Worm (Caenorhabditis elegans) whole organism, L1 larva: ENCODE results near the gene C55A6.11.
A peak's percentile ranks its signal among the peaks of the same experiment; 100 is the strongest.

ENCODE experiments used
- C04F5.9 ChIP-seq: sonication (generic microtip); optimal IDR thresholded peaks from 2 replicates; lab custom pipeline; 2016; ENCODE audit warnings: missing genetic modification characterization, missing compliant biosample characterization
- C34B4.2 ChIP-seq: sonication (generic microtip); optimal IDR thresholded peaks from 2 replicates; lab custom pipeline; 2017; ENCODE audit warnings: mild to moderate bottlenecking, missing genetic modification characterization, missing compliant biosample characterization
- F16B12.6 ChIP-seq: fragments of 150-350 bp; optimal IDR thresholded peaks from 2 replicates; lab custom pipeline; 2014; ENCODE audit warnings: missing biosample characterization, missing genetic modification characterization
- Y116A8C.19 ChIP-seq: sonication (generic microtip); optimal IDR thresholded peaks from 2 replicates; lab custom pipeline; 2016; ENCODE audit warnings: missing compliant biosample characterization, missing genetic modification characterization, borderline replicate concordance
- alr-1 ChIP-seq: fragments of 200-800 bp; sonication (Bioruptor generic); optimal IDR thresholded peaks from 2 replicates; lab custom pipeline; 2018; ENCODE audit warnings: borderline replicate concordance, mild to moderate bottlenecking, missing genetic modification characterization, missing compliant biosample characterization
- aly-2 ChIP-seq: fragments of 150-350 bp; optimal IDR thresholded peaks from 2 replicates; lab custom pipeline; 2014; ENCODE audit warnings: missing biosample characterization, missing genetic modification characterization
- ama-1 ChIP-seq: fragments of 150-350 bp; optimal IDR thresholded peaks from 2 replicates; lab custom pipeline; 2014
- blmp-1 ChIP-seq: fragments of 150-350 bp; optimal IDR thresholded peaks from 2 replicates; lab custom pipeline; 2014; ENCODE audit warnings: missing biosample characterization, missing genetic modification characterization
- ceh-8 ChIP-seq: fragments of 200-800 bp; sonication (Bioruptor generic); optimal IDR thresholded peaks from 2 replicates; lab custom pipeline; 2018; ENCODE audit warnings: mild to moderate bottlenecking, missing genetic modification characterization, moderate library complexity, missing compliant biosample characterization
- ceh-82 ChIP-seq, 3 experiments: fragments of 150-350 bp in 1 of 3; sonication (generic microtip) in 2 of 3; optimal IDR thresholded peaks; 2 replicates each; lab custom pipeline; 2014 to 2017; ENCODE audit warnings: missing biosample characterization in 3 of 3, missing genetic modification characterization in 3 of 3
- ces-1 ChIP-seq: fragments of 150-350 bp; optimal IDR thresholded peaks from 2 replicates; lab custom pipeline; 2014; ENCODE audit warnings: missing biosample characterization, missing genetic modification reagents, missing genetic modification characterization
- dpl-1 ChIP-seq, 3 experiments: fragments of 150-350 bp in 2 of 3; sonication (generic microtip) in 1 of 3; optimal IDR thresholded peaks; 2 replicates each; lab custom pipeline; 2014 to 2017; ENCODE audit warnings: missing biosample characterization in 3 of 3, missing genetic modification characterization in 3 of 3, missing genetic modification reagents in 3 of 3
- dsc-1 ChIP-seq: sonication (generic microtip); optimal IDR thresholded peaks from 2 replicates; lab custom pipeline; 2016; ENCODE audit warnings: mild to moderate bottlenecking, missing genetic modification characterization, missing compliant biosample characterization
- efl-1 ChIP-seq, 4 experiments: fragments of 150-350 bp; optimal IDR thresholded peaks in 3 of 4; peaks in 1 of 4; 1 replicate in 1 of 4; 2 replicates in 3 of 4; lab custom pipeline; 2014; ENCODE audit warnings: missing biosample characterization in 2 of 4, missing genetic modification characterization in 2 of 4, missing genetic modification reagents in 2 of 4
- egl-13 ChIP-seq: sonication (generic microtip); optimal IDR thresholded peaks from 2 replicates; lab custom pipeline; 2016; ENCODE audit warnings: missing genotype, missing genetic modification reagents, missing genetic modification characterization, missing compliant biosample characterization
- fos-1 ChIP-seq: fragments of 150-350 bp; optimal IDR thresholded peaks from 2 replicates; lab custom pipeline; 2014; ENCODE audit warnings: missing biosample characterization, missing genetic modification characterization
- grh-1 ChIP-seq: fragments of 200-800 bp; sonication (Bioruptor generic); IDR thresholded peaks from 2 replicates; pipeline ENCODE4 v1.3.6; 2022; ENCODE audit warnings: missing genetic modification reagents, missing genetic modification characterization, missing compliant biosample characterization
- hlh-17 ChIP-seq: fragments of 200-800 bp; sonication (Bioruptor generic); optimal IDR thresholded peaks from 2 replicates; lab custom pipeline; 2018; ENCODE audit warnings: missing genetic modification characterization, mild to moderate bottlenecking, missing compliant biosample characterization, moderate library complexity, borderline replicate concordance
- hlh-4 ChIP-seq: sonication (generic microtip); optimal IDR thresholded peaks from 2 replicates; lab custom pipeline; 2016; ENCODE audit warnings: mild to moderate bottlenecking, missing genetic modification characterization, missing compliant biosample characterization
- jun-1 ChIP-seq: fragments of 150-350 bp; optimal IDR thresholded peaks from 2 replicates; lab custom pipeline; 2014; ENCODE audit warnings: missing biosample characterization, missing genetic modification reagents, missing genetic modification characterization
- lin-14 ChIP-seq: fragments of 200-800 bp; sonication (Bioruptor generic); optimal IDR thresholded peaks from 2 replicates; lab custom pipeline; 2018; ENCODE audit warnings: mild to moderate bottlenecking, missing genetic modification characterization, moderate library complexity, missing compliant biosample characterization
- lin-15B ChIP-seq: fragments of 150-350 bp; sonication (generic microtip); optimal IDR thresholded peaks from 3 replicates; lab custom pipeline; 2014; ENCODE audit warnings: missing biosample characterization, missing genetic modification characterization
- lin-39 ChIP-seq: fragments of 150-350 bp; optimal IDR thresholded peaks from 2 replicates; lab custom pipeline; 2014; ENCODE audit warnings: missing biosample characterization, missing genetic modification reagents, missing genetic modification characterization
- mab-9 ChIP-seq: fragments of 200-800 bp; sonication (Bioruptor generic); IDR thresholded peaks from 2 replicates; pipeline ENCODE4 v1.3.6; 2022; ENCODE audit warnings: missing genetic modification reagents, missing genetic modification characterization, missing compliant biosample characterization
- mdl-1 ChIP-seq, 2 experiments: fragments of 150-350 bp; optimal IDR thresholded peaks; 2 replicates each; lab custom pipeline; 2014 to 2017; ENCODE audit warnings: missing biosample characterization in 2 of 2, missing genetic modification characterization in 2 of 2, inconsistent platforms in 1 of 2
- mef-2 ChIP-seq: fragments of 150-350 bp; optimal IDR thresholded peaks from 2 replicates; lab custom pipeline; 2014; ENCODE audit warnings: missing biosample characterization, missing genetic modification characterization
- mep-1 ChIP-seq: fragments of 150-350 bp; optimal IDR thresholded peaks from 2 replicates; lab custom pipeline; 2014; ENCODE audit warnings: missing biosample characterization, missing genetic modification characterization
- nhr-19 ChIP-seq: fragments of 200-800 bp; sonication (Bioruptor generic); conservative IDR thresholded peaks from 2 replicates; pipeline ENCODE4 v1.3.6; 2022; ENCODE audit warnings: missing genetic modification characterization, missing compliant biosample characterization
- nhr-20 ChIP-seq: sonication (generic microtip); optimal IDR thresholded peaks from 2 replicates; lab custom pipeline; 2016; ENCODE audit warnings: mild to moderate bottlenecking, missing genetic modification characterization, missing compliant biosample characterization
- nhr-28 ChIP-seq: fragments of 150-350 bp; optimal IDR thresholded peaks from 2 replicates; lab custom pipeline; 2014; ENCODE audit warnings: missing biosample characterization, missing genetic modification characterization
- nhr-47 ChIP-seq: sonication (generic microtip); optimal IDR thresholded peaks from 2 replicates; lab custom pipeline; 2016; ENCODE audit warnings: mild to moderate bottlenecking, missing genetic modification characterization, moderate library complexity, missing compliant biosample characterization
- nhr-76 ChIP-seq: sonication (generic microtip); optimal IDR thresholded peaks from 2 replicates; lab custom pipeline; 2017; ENCODE audit warnings: missing biosample characterization, missing genetic modification characterization
- nhr-84 ChIP-seq: sonication (generic microtip); optimal IDR thresholded peaks from 2 replicates; lab custom pipeline; 2017; ENCODE audit warnings: missing biosample characterization, missing genetic modification characterization
- pqm-1 ChIP-seq: sonication (generic microtip); optimal IDR thresholded peaks from 3 replicates; lab custom pipeline; 2017; ENCODE audit warnings: missing biosample characterization, missing genetic modification characterization
- skn-1 ChIP-seq: fragments of 150-350 bp; optimal IDR thresholded peaks from 2 replicates; lab custom pipeline; 2014; ENCODE audit warnings: missing biosample characterization, missing genetic modification characterization
- snpc-4 ChIP-seq: fragments of 150-350 bp; optimal IDR thresholded peaks from 2 replicates; lab custom pipeline; 2014; ENCODE audit warnings: missing biosample characterization, missing genetic modification characterization
- snu-23 ChIP-seq: sonication (generic microtip); optimal IDR thresholded peaks from 2 replicates; lab custom pipeline; 2016; ENCODE audit warnings: missing genetic modification characterization, missing compliant biosample characterization
- sup-37 ChIP-seq: fragments of 200-800 bp; sonication (Bioruptor generic); optimal IDR thresholded peaks from 2 replicates; lab custom pipeline; 2018; ENCODE audit warnings: mild to moderate bottlenecking, missing genetic modification characterization, missing compliant biosample characterization
- swsn-7 ChIP-seq: sonication (generic microtip); optimal IDR thresholded peaks from 2 replicates; lab custom pipeline; 2016; ENCODE audit warnings: missing genetic modification characterization, missing compliant biosample characterization
- unc-130 ChIP-seq: fragments of 150-350 bp; optimal IDR thresholded peaks from 2 replicates; lab custom pipeline; 2017; ENCODE audit warnings: missing biosample characterization, missing genetic modification characterization, inconsistent platforms
- vab-15 ChIP-seq: sonication (generic microtip); optimal IDR thresholded peaks from 2 replicates; lab custom pipeline; 2017; ENCODE audit warnings: missing genotype, mild to moderate bottlenecking, missing genetic modification characterization, missing compliant biosample characterization
- zag-1 ChIP-seq: fragments of 150-350 bp; optimal IDR thresholded peaks from 2 replicates; lab custom pipeline; 2014; ENCODE audit warnings: missing biosample characterization, missing genetic modification characterization
- zip-4 ChIP-seq: fragments of 200-800 bp; sonication (Bioruptor generic); optimal IDR thresholded peaks from 2 replicates; lab custom pipeline; 2018; ENCODE audit warnings: mild to moderate bottlenecking, missing genetic modification characterization, moderate library complexity, missing compliant biosample characterization
- ztf-11 ChIP-seq, 2 experiments: sonication (generic microtip); optimal IDR thresholded peaks; 2 replicates each; lab custom pipeline; 2016 to 2017; ENCODE audit warnings: missing genetic modification characterization in 2 of 2, missing biosample characterization in 1 of 2, missing compliant biosample characterization in 1 of 2
- ztf-4 ChIP-seq: fragments of 150-350 bp; optimal IDR thresholded peaks from 2 replicates; lab custom pipeline; 2014; ENCODE audit warnings: missing biosample characterization, missing genetic modification characterization

The C55A6.11 gene

DNA sequence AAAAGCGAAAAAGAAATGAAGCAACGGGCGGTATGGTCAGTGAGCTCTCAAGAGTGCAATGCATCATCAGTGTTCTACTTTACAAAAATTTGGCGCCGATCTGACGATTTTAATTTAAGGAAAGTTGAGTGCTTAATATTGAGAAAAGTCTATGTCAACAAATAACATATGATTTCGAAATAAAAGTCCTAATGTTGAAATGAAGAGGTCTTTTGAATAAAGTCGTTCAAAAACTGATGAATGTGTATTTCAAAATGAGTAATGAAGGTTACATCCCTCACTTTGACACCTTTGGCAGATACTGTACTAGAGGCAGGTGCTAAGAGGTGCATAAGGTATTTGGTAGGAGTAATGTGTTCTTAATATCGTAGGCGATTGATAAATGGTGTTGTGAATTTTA, 22.8 kb upstream of the C55A6.11 start:
- TF ChIP-seq vab-15 (tag; lab: Kevin White, UChicago) (no peak), hlh-17 (no peak), ces-1 (GFP tag; lab: Kevin White, UChicago) (no peak), C34B4.2 (tag; lab: Kevin White, UChicago) (no peak), grh-1 (no peak), alr-1 (tag; lab: Kevin White, UChicago) (no peak), dsc-1 (tag; lab: Kevin White, UChicago) (no peak), snpc-4 (tag; lab: Kevin White, UChicago) (no peak), ztf-4 (tag; lab: Kevin White, UChicago) (no peak), nhr-20 (tag; lab: Kevin White, UChicago) (no peak)

DNA sequence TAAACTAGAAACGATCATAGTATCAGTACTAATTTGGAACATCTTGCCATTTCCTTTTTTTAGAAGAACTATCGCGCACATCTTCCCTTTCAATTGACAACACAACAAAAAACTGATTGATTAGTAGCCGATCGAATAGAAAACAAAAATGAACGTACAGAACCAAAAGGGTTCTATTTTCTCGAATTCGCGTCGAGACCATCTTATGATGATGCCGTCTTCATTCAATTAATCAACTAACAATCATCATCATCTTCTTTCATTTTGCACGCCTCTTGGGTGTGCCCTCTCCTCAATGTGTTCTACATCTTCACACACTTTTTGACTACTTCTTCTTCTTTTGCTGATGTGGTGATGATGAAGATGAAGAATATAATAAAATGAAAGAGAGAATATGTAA, 20.5 kb upstream of the C55A6.11 start:
- TF ChIP-seq mdl-1 (tag; optimal IDR thresholded peaks at IDR 0.05; lab: Kevin White, UChicago) (no peak), blmp-1 (tag; lab: Kevin White, UChicago) (peak; percentile 40), egl-13 (tag; lab: Kevin White, UChicago) (no peak), lin-14 (GFP tag; lab: Kevin White, UChicago) (peak; percentile 48)

DNA sequence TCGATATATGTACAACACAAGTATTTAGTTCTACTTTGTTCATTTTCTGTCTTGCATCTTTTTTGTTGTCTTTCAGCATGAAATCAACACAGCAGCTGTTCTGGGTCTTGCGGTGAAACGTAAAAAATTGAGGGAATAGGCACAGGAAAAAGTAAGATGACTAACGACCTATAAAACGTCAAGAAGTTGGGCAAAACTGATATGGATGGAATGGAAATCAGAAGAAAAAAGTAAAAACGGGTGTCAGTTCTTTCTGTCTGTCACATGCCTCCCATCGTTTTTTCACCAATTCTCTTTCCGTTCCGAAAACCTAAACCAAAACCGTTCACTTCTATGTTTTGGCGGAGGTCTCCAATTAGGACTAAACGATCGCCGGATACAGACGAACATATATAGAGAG, 19.3 kb upstream of the C55A6.11 start:
- TF ChIP-seq efl-1 (optimal IDR thresholded peaks at IDR 0.05; lab: Kevin White, UChicago) (no peak), efl-1 (GFP tag; optimal IDR thresholded peaks at IDR 0.05 in 1 of 2; lab: Kevin White, UChicago) (peak in 1 of 2 experiments; percentile 64), blmp-1 (tag; lab: Kevin White, UChicago) (peak; percentile 33), hlh-17 (no peak)

- no peak for TF ChIP-seq snu-23 (GFP tag; lab: Kevin White, UChicago)
- TF ChIP-seq dpl-1 (GFP tag; optimal IDR thresholded peaks at IDR 0.05; lab: Kevin White, UChicago), result peak; percentile 27 to 68 (median 65)
- TF ChIP-seq nhr-76 (tag; lab: Kevin White, UChicago), result no peak
- no peak for TF ChIP-seq ceh-8 (GFP tag; lab: Kevin White, UChicago)
- TF ChIP-seq zip-4 (GFP tag; lab: Kevin White, UChicago), result no peak
- TF ChIP-seq ceh-82 (tag; optimal IDR thresholded peaks at IDR 0.05; lab: Kevin White, UChicago), result no peak
- TF ChIP-seq C04F5.9 (tag; lab: Kevin White, UChicago), result no peak
- no peak for TF ChIP-seq lin-15B (tag; lab: Kevin White, UChicago)
- no peak for TF ChIP-seq egl-13 (tag; lab: Kevin White, UChicago)
- TF ChIP-seq ztf-11 (tag; optimal IDR thresholded peaks at IDR 0.05; lab: Kevin White, UChicago), result no peak
- no peak for TF ChIP-seq snpc-4 (tag; lab: Kevin White, UChicago)
- no peak for TF ChIP-seq dsc-1 (tag; lab: Kevin White, UChicago)
- no peak for TF ChIP-seq nhr-84 (tag; lab: Kevin White, UChicago)
- TF ChIP-seq jun-1, result no peak
- no peak for TF ChIP-seq skn-1 (tag; lab: Kevin White, UChicago)
- no peak for TF ChIP-seq zag-1 (tag; lab: Kevin White, UChicago)
- TF ChIP-seq nhr-20 (tag; lab: Kevin White, UChicago), result no peak
- TF ChIP-seq mab-9 (GFP tag; lab: Robert Waterston, UW), result no peak
- TF ChIP-seq pqm-1 (tag; lab: Kevin White, UChicago), result no peak
- TF ChIP-seq lin-39 (tag; lab: Kevin White, UChicago), result no peak
- no peak for TF ChIP-seq swsn-7
- no peak for TF ChIP-seq mef-2
- no peak for TF ChIP-seq Y116A8C.19 (tag; lab: Kevin White, UChicago)
- TF ChIP-seq F16B12.6 (tag; lab: Kevin White, UChicago), result no peak
- TF ChIP-seq unc-130, result no peak
- TF ChIP-seq sup-37 (GFP tag; lab: Kevin White, UChicago), result no peak
- TF ChIP-seq nhr-19, result no peak
- TF ChIP-seq fos-1, result no peak
- TF ChIP-seq nhr-47 (tag; lab: Kevin White, UChicago), result no peak
- TF ChIP-seq ztf-4 (tag; lab: Kevin White, UChicago), result no peak
- no peak for TF ChIP-seq mep-1 (tag; lab: Kevin White, UChicago)
- no peak for TF ChIP-seq ama-1 (lab: Kevin White, UChicago)
- TF ChIP-seq aly-2 (tag; lab: Kevin White, UChicago), result no peak
- TF ChIP-seq hlh-4 (tag; lab: Kevin White, UChicago), result no peak
- TF ChIP-seq lin-14 (GFP tag; lab: Kevin White, UChicago), result no peak
- TF ChIP-seq nhr-28, result no peak
Measured at ce11 chrV:11503081-11503751, 17.1 kb upstream of the C55A6.11 start, which contains the start of gene C55A6.12. Gene C55A6.12 (minus strand): TSS chrV:11503131.
